Fruit fly (Drosophila melanogaster) whole organism, embryonic: ENCODE results near the gene CG43354.
A peak's percentile ranks its signal among the peaks of the same experiment; 100 is the strongest.

Experiments used
- CG1024 ChIP-seq: fragments of 200-800 bp; sonication (Bioruptor generic); IDR thresholded peaks from 2 replicates; pipeline ENCODE4 v1.3.6; 2022; ENCODE audit warnings: missing biosample characterization, missing genetic modification characterization
- CG10267 ChIP-seq: fragments of 200-800 bp; sonication (Bioruptor generic); optimal IDR thresholded peaks from 2 replicates; lab custom pipeline; 2018; ENCODE audit warnings: missing biosample characterization, mild to moderate bottlenecking, missing genetic modification characterization, moderate library complexity
- CG10321 ChIP-seq: fragments of 200-800 bp; sonication (Bioruptor generic); IDR thresholded peaks from 2 replicates; pipeline ENCODE4 v1.3.6; 2022; ENCODE audit warnings: missing biosample characterization, missing genetic modification characterization
- CG10366 ChIP-seq: fragments of 200-800 bp; sonication (Bioruptor generic); IDR thresholded peaks from 2 replicates; pipeline ENCODE4 v1.3.6; 2022; ENCODE audit warnings: missing biosample characterization, missing genetic modification characterization
- CG10979 ChIP-seq: fragments of 200-800 bp; sonication (Bioruptor generic); optimal IDR thresholded peaks from 2 replicates; lab custom pipeline; 2018; ENCODE audit warnings: missing biosample characterization, mild to moderate bottlenecking, missing genetic modification characterization, moderate library complexity
- CG11504 ChIP-seq: fragments of 200-800 bp; sonication (Bioruptor generic); optimal IDR thresholded peaks from 3 replicates; lab custom pipeline; 2019; ENCODE audit warnings: missing biosample characterization, mild to moderate bottlenecking, missing genetic modification characterization, moderate library complexity
- CG12104 ChIP-seq: fragments of 200-800 bp; sonication (Bioruptor generic); optimal IDR thresholded peaks from 3 replicates; lab custom pipeline; 2016; ENCODE audit warnings: missing biosample characterization, missing genetic modification characterization
- CG12299 ChIP-seq: fragments of 200-800 bp; sonication (Bioruptor generic); optimal IDR thresholded peaks from 2 replicates; lab custom pipeline; 2018; ENCODE audit warnings: missing biosample characterization, mild to moderate bottlenecking, missing genetic modification characterization
- CG12769 ChIP-seq: fragments of 200-800 bp; sonication (Bioruptor generic); optimal IDR thresholded peaks from 2 replicates; lab custom pipeline; 2019; ENCODE audit warnings: missing biosample characterization, mild to moderate bottlenecking, missing genetic modification characterization, moderate library complexity
- CG13296 ChIP-seq: fragments of 200-800 bp; sonication (Bioruptor generic); optimal IDR thresholded peaks from 3 replicates; lab custom pipeline; 2018; ENCODE audit warnings: missing biosample characterization, mild to moderate bottlenecking, missing genetic modification characterization
- CG15269 ChIP-seq: fragments of 200-800 bp; sonication (Bioruptor generic); optimal IDR thresholded peaks from 2 replicates; lab custom pipeline; 2018; ENCODE audit warnings: missing biosample characterization, mild to moderate bottlenecking, missing genetic modification characterization, moderate library complexity
- CG15601 ChIP-seq: fragments of 200-800 bp; sonication (Bioruptor generic); optimal IDR thresholded peaks from 3 replicates; lab custom pipeline; 2019; ENCODE audit warnings: missing biosample characterization, mild to moderate bottlenecking, missing genetic modification characterization, moderate library complexity
- CG17186 ChIP-seq: fragments of 200-800 bp; sonication (Bioruptor generic); optimal IDR thresholded peaks from 3 replicates; lab custom pipeline; 2017; ENCODE audit warnings: missing biosample characterization, missing genetic modification reagents, missing genetic modification characterization
- CG17568 ChIP-seq: fragments of 200-800 bp; sonication (Bioruptor generic); optimal IDR thresholded peaks from 2 replicates; lab custom pipeline; 2018; ENCODE audit warnings: missing biosample characterization, mild to moderate bottlenecking, missing genetic modification characterization, moderate library complexity
- CG1832 ChIP-seq: fragments of 200-800 bp; sonication (Bioruptor generic); optimal IDR thresholded peaks from 2 replicates; lab custom pipeline; 2017; ENCODE audit warnings: missing biosample characterization, mild to moderate bottlenecking, missing genetic modification characterization, inconsistent platforms
- CG3065 ChIP-seq: fragments of 200-800 bp; sonication (Bioruptor generic); optimal IDR thresholded peaks from 2 replicates; lab custom pipeline; 2016; ENCODE audit warnings: missing biosample characterization, missing genetic modification characterization
- CG31224 ChIP-seq: fragments of 200-800 bp; sonication (Bioruptor generic); IDR thresholded peaks from 2 replicates; pipeline ENCODE4 v1.3.6; 2022; ENCODE audit warnings: missing biosample characterization, missing genetic modification characterization
- CG3995 ChIP-seq: fragments of 200-800 bp; sonication (Bioruptor generic); optimal IDR thresholded peaks from 3 replicates; lab custom pipeline; 2016; ENCODE audit warnings: missing biosample characterization, missing genetic modification characterization
- CG4854 ChIP-seq: fragments of 200-800 bp; sonication (Bioruptor generic); optimal IDR thresholded peaks from 2 replicates; lab custom pipeline; 2016; ENCODE audit warnings: missing biosample characterization, missing genetic modification characterization, inconsistent platforms
- CG5180 ChIP-seq: fragments of 200-800 bp; sonication (Bioruptor generic); optimal IDR thresholded peaks from 3 replicates; lab custom pipeline; 2017; ENCODE audit warnings: missing biosample characterization, missing genetic modification characterization, mild to moderate bottlenecking, moderate library complexity, missing genetic modification reagents
- CG6854 ChIP-seq: fragments of 200-800 bp; sonication (Bioruptor generic); optimal IDR thresholded peaks from 3 replicates; lab custom pipeline; 2017; ENCODE audit warnings: missing biosample characterization, mild to moderate bottlenecking, missing genetic modification characterization
- Ets97D ChIP-seq: fragments of 200-800 bp; sonication (Bioruptor generic); optimal IDR thresholded peaks from 3 replicates; lab custom pipeline; 2016; ENCODE audit warnings: missing biosample characterization, missing genetic modification characterization
- Gsc ChIP-seq: fragments of 200-800 bp; sonication (Bioruptor generic); IDR thresholded peaks from 2 replicates; pipeline ENCODE4 v1.3.6; 2022; ENCODE audit warnings: missing biosample characterization, missing genetic modification characterization
- HLH54F ChIP-seq: fragments of 200-800 bp; sonication (Bioruptor generic); optimal IDR thresholded peaks from 3 replicates; lab custom pipeline; 2016; ENCODE audit warnings: missing biosample characterization, missing genetic modification characterization
- Hmx ChIP-seq: fragments of 200-800 bp; sonication (Bioruptor generic); optimal IDR thresholded peaks from 2 replicates; lab custom pipeline; 2016; ENCODE audit warnings: missing biosample characterization, missing genetic modification characterization
- MBD-R2 ChIP-seq: fragments of 200-800 bp; sonication (Bioruptor generic); IDR thresholded peaks from 2 replicates; pipeline ENCODE4 v1.3.6; 2022; ENCODE audit warnings: missing biosample characterization, missing genetic modification characterization
- Med ChIP-seq: fragments of 200-800 bp; sonication (Bioruptor generic); peaks from one replicate; lab custom pipeline; 2016; ENCODE audit warnings: missing biosample characterization, missing genetic modification characterization, mild to moderate bottlenecking, inconsistent platforms, moderate library complexity
- Nf-YA ChIP-seq: fragments of 200-800 bp; sonication (Bioruptor generic); IDR thresholded peaks from 2 replicates; pipeline ENCODE4 v1.3.6; 2022; ENCODE audit warnings: missing biosample characterization, missing genetic modification characterization
- PHDP ChIP-seq: fragments of 200-800 bp; sonication (Bioruptor generic); optimal IDR thresholded peaks from 3 replicates; lab custom pipeline; 2018; ENCODE audit warnings: missing biosample characterization, mild to moderate bottlenecking, missing genetic modification characterization, moderate library complexity
- Sox100B ChIP-seq: fragments of 200-800 bp; sonication (Bioruptor generic); optimal IDR thresholded peaks from 3 replicates; lab custom pipeline; 2018; ENCODE audit warnings: missing biosample characterization, mild to moderate bottlenecking, missing genetic modification characterization
- Sry-δ ChIP-seq: fragments of 200-800 bp; sonication (Bioruptor generic); optimal IDR thresholded peaks from 2 replicates; lab custom pipeline; 2016; ENCODE audit warnings: missing biosample characterization, missing genetic modification characterization
- Usf ChIP-seq: fragments of 200-800 bp; sonication (Bioruptor generic); optimal IDR thresholded peaks from 2 replicates; lab custom pipeline; 2017; ENCODE audit warnings: missing genotype, missing biosample characterization, missing genetic modification characterization
- aop ChIP-seq: fragments of 200-800 bp; sonication (Bioruptor generic); IDR thresholded peaks from 2 replicates; pipeline ENCODE4 v1.3.6; 2022; ENCODE audit warnings: missing biosample characterization, missing genetic modification characterization
- bowl ChIP-seq: fragments of 200-800 bp; sonication (Bioruptor generic); IDR thresholded peaks from 2 replicates; pipeline ENCODE4 v1.3.6; 2022; ENCODE audit warnings: missing biosample characterization, missing genetic modification characterization
- chn ChIP-seq: fragments of 200-800 bp; sonication (Bioruptor generic); optimal IDR thresholded peaks from 2 replicates; lab custom pipeline; 2016; ENCODE audit warnings: missing biosample characterization, missing genetic modification characterization
- crc ChIP-seq: fragments of 200-800 bp; sonication (Bioruptor generic); optimal IDR thresholded peaks from 2 replicates; lab custom pipeline; 2016; ENCODE audit warnings: missing biosample characterization, missing genetic modification characterization
- crol ChIP-seq: fragments of 200-800 bp; sonication (Bioruptor generic); IDR thresholded peaks from 2 replicates; pipeline ENCODE4 v1.3.6; 2022; ENCODE audit warnings: missing biosample characterization, missing genetic modification characterization
- esg ChIP-seq: fragments of 200-800 bp; sonication (Bioruptor generic); conservative IDR thresholded peaks from 2 replicates; pipeline ENCODE4 v1.3.6; 2022; ENCODE audit warnings: missing biosample characterization, missing genetic modification characterization
- exex ChIP-seq: fragments of 200-800 bp; sonication (Bioruptor generic); optimal IDR thresholded peaks from 4 replicates; lab custom pipeline; 2018; ENCODE audit warnings: missing biosample characterization, mild to moderate bottlenecking, missing genetic modification characterization, moderate library complexity
- fd102C ChIP-seq: fragments of 200-800 bp; sonication (Bioruptor generic); optimal IDR thresholded peaks from 2 replicates; lab custom pipeline; 2018; ENCODE audit warnings: missing biosample characterization, mild to moderate bottlenecking, missing genetic modification characterization, moderate library complexity
- fu2 ChIP-seq: fragments of 200-800 bp; sonication (Bioruptor generic); optimal IDR thresholded peaks from 2 replicates; lab custom pipeline; 2016; ENCODE audit warnings: missing biosample characterization, missing genetic modification characterization
- kah ChIP-seq: fragments of 200-800 bp; sonication (Bioruptor generic); optimal IDR thresholded peaks from 2 replicates; lab custom pipeline; 2018; ENCODE audit warnings: missing biosample characterization, mild to moderate bottlenecking, missing genetic modification characterization
- onecut ChIP-seq: fragments of 200-800 bp; sonication (Bioruptor generic); IDR thresholded peaks from 2 replicates; pipeline ENCODE4 v1.3.6; 2022; ENCODE audit warnings: missing biosample characterization, missing genetic modification characterization
- pfk ChIP-seq: fragments of 200-800 bp; sonication (Bioruptor generic); optimal IDR thresholded peaks from 2 replicates; lab custom pipeline; 2018; ENCODE audit warnings: missing biosample characterization, mild to moderate bottlenecking, missing genetic modification characterization, moderate library complexity
- repo ChIP-seq: fragments of 200-800 bp; sonication (Bioruptor generic); optimal IDR thresholded peaks from 2 replicates; lab custom pipeline; 2016; ENCODE audit warnings: missing biosample characterization, missing genetic modification characterization
- sim ChIP-seq: fragments of 200-800 bp; sonication (Bioruptor generic); IDR thresholded peaks from 2 replicates; pipeline ENCODE4 v1.3.6; 2022; ENCODE audit warnings: missing biosample characterization, missing genetic modification characterization
- sqz ChIP-seq: fragments of 200-800 bp; sonication (Bioruptor generic); optimal IDR thresholded peaks from 3 replicates; lab custom pipeline; 2018; ENCODE audit warnings: missing biosample characterization, mild to moderate bottlenecking, missing genetic modification characterization
- stc ChIP-seq: fragments of 200-800 bp; sonication (Bioruptor generic); IDR thresholded peaks from 2 replicates; pipeline ENCODE4 v1.3.6; 2022; ENCODE audit warnings: missing biosample characterization, missing genetic modification characterization
- vnd ChIP-seq: fragments of 200-800 bp; sonication (Bioruptor generic); IDR thresholded peaks from 3 replicates; pipeline ENCODE4 v1.3.6; 2022; ENCODE audit warnings: missing biosample characterization, missing genetic modification characterization; ENCODE audit not compliant: partially characterized antibody
- zf30C ChIP-seq: fragments of 200-800 bp; sonication (Bioruptor generic); optimal IDR thresholded peaks from 3 replicates; lab custom pipeline; 2018; ENCODE audit warnings: missing biosample characterization, mild to moderate bottlenecking, missing genetic modification characterization

The CG43354 gene

DNA sequence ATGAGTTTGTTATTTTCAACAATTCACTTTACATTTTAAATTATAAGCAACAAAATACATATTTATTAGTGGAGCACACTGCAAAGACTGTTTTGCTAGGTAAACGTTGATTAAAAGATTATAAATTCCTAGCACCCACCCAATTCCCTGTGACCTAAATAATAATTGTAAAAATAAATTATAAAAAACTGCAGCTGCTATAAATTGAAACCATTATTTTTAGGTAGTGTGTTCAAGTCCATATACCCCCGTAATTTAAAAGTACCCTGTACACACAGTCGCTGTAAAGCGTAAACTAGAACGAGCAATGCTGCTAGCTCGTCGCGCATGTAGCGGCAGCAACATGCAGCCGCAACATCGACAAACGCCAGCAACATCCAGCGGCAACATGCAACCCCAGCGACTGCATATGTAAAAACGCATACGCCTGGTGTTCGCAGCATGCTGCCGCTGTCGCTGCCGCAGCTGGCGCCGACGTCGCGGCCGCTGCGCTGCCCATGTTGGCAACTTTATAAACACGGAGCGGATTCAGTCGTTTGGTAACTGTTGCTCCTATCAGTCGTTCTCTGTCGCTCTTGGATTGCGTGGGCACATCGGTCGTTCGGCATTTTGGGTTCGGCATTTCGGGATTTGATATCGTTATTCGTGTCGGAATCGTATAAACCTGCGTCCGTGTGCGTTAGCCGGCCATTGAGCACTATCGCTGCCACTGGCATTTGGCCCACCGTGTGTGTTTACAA lies 10.5 kb upstream of the CG43354 start, which contains the start of gene Fas3 (continued):
- TF ChIP-seq CG10366 = no peak
- TF ChIP-seq CG1024 (GFP tag; lab: Robert Waterston, UW) = 0 out of 2 replicates have a peak, but pooled peaks have one; percentile 36
- TF ChIP-seq CG10267 (tag; lab: Kevin White, UChicago) = no peak
- TF ChIP-seq bowl (GFP tag; lab: Robert Waterston, UW) = no peak
- TF ChIP-seq vnd = no peak
- no peak for TF ChIP-seq CG17186 (GFP tag; lab: Kevin White, UChicago)
- no peak; the same call in 1 of the 2 replicates for TF ChIP-seq onecut
- TF ChIP-seq CG5180 (GFP tag; lab: Kevin White, UChicago) = peak; percentile 51
- TF ChIP-seq CG10979 (tag; lab: Kevin White, UChicago) = peak; percentile 9
- TF ChIP-seq repo (GFP tag; lab: Kevin White, UChicago) = no peak
- TF ChIP-seq zf30C (GFP tag; lab: Kevin White, UChicago) = peak; percentile 19
- no peak for TF ChIP-seq Sox100B (GFP tag; lab: Kevin White, UChicago)
- TF ChIP-seq aop (GFP tag; lab: Robert Waterston, UW) = no peak
- peak; percentile 32; the same call in 1 of the 2 replicates for TF ChIP-seq CG10321 (GFP tag; lab: Robert Waterston, UW)
- TF ChIP-seq exex (tag; lab: Kevin White, UChicago) = peak; percentile 16
- no peak for TF ChIP-seq Hmx (GFP tag; lab: Kevin White, UChicago)
- TF ChIP-seq Nf-YA (GFP tag; lab: Robert Waterston, UW) = no peak
- peak; percentile 46 for TF ChIP-seq CG6854
- no peak for TF ChIP-seq sqz (GFP tag; lab: Kevin White, UChicago)
- TF ChIP-seq CG3995 (GFP tag; lab: Kevin White, UChicago) = no peak
- TF ChIP-seq CG13296 = peak; percentile 45
- TF ChIP-seq CG17568 (GFP tag; lab: Kevin White, UChicago) = peak; percentile 3
- TF ChIP-seq CG12299 (tag; lab: Kevin White, UChicago) = no peak
- no peak for TF ChIP-seq CG4854 (GFP tag; lab: Kevin White, UChicago)
- no peak for TF ChIP-seq sim (GFP tag; lab: Robert Waterston, UW)
- peak; percentile 100 for TF ChIP-seq CG11504 (tag; lab: Kevin White, UChicago)
- TF ChIP-seq kah (GFP tag; lab: Kevin White, UChicago) = no peak
- peak; percentile 6 for TF ChIP-seq CG15269
- TF ChIP-seq Sry-δ (GFP tag; lab: Kevin White, UChicago) = no peak
- TF ChIP-seq fd102C (GFP tag; lab: Kevin White, UChicago) = no peak
- no peak for TF ChIP-seq Usf (GFP tag; lab: Kevin White, UChicago)
- no peak for TF ChIP-seq CG3065 (GFP tag; lab: Kevin White, UChicago)
- TF ChIP-seq PHDP (tag; lab: Kevin White, UChicago) = peak; percentile 35
- no peak for TF ChIP-seq crc (GFP tag; lab: Kevin White, UChicago)
- TF ChIP-seq pfk (GFP tag; lab: Kevin White, UChicago) = peak; percentile 30
- TF ChIP-seq CG31224 (GFP tag; lab: Robert Waterston, UW) = no peak
- no peak for TF ChIP-seq esg (GFP tag; lab: Robert Waterston, UW)
- no peak for TF ChIP-seq Ets97D (GFP tag; lab: Kevin White, UChicago)
- no peak for TF ChIP-seq CG1832 (GFP tag; lab: Kevin White, UChicago)
- TF ChIP-seq chn (GFP tag; lab: Kevin White, UChicago) = no peak
- TF ChIP-seq CG15601 = no peak
- no peak for TF ChIP-seq CG12104 (GFP tag; lab: Kevin White, UChicago)
- TF ChIP-seq fu2 (GFP tag; lab: Kevin White, UChicago) = no peak
- TF ChIP-seq stc = 0 out of 2 replicates have a peak, but pooled peaks have one; percentile 7
- peak; percentile 82 for TF ChIP-seq CG12769
- TF ChIP-seq HLH54F (GFP tag; lab: Kevin White, UChicago) = no peak
- no peak; the same call in 1 of the 2 replicates for TF ChIP-seq crol
- no peak for TF ChIP-seq Gsc (GFP tag; lab: Robert Waterston, UW)
- TF ChIP-seq Med (GFP tag; lab: Kevin White, UChicago) = peak; percentile 93
- TF ChIP-seq MBD-R2 (GFP tag; lab: Robert Waterston, UW) = 0 out of 2 replicates have a peak, but pooled peaks have one; percentile 17
